Worm (Caenorhabditis elegans) whole organism, L4 larva: Measurements from ENCODE around the gene exos-1.

Source experiments
- D1046.2 ChIP-seq: fragments of 200-800 bp; sonication (Bioruptor generic); IDR thresholded peaks from 2 replicates; pipeline ENCODE4 v1.3.6; 2022; ENCODE audit warnings: missing genetic modification characterization, missing compliant biosample characterization
- F10B5.3 ChIP-seq: sonication (generic microtip); optimal IDR thresholded peaks from 2 replicates; lab custom pipeline; 2016; ENCODE audit warnings: mild to moderate bottlenecking, missing genetic modification characterization, missing compliant biosample characterization
- Y48G9A.11 ChIP-seq: fragments of 200-800 bp; sonication (Bioruptor generic); IDR thresholded peaks from 2 replicates; pipeline ENCODE4 v1.3.6; 2022; ENCODE audit warnings: missing genetic modification reagents, missing genetic modification characterization, missing compliant biosample characterization
- Y5F2A.4 ChIP-seq: fragments of 200-800 bp; sonication (Bioruptor generic); optimal IDR thresholded peaks from 2 replicates; lab custom pipeline; 2018; ENCODE audit warnings: mild to moderate bottlenecking, missing genetic modification characterization, missing compliant biosample characterization
- ZK337.2 ChIP-seq: fragments of 200-800 bp; sonication (Bioruptor generic); IDR thresholded peaks from 2 replicates; pipeline ENCODE4 v1.3.6; 2022; ENCODE audit warnings: missing genetic modification reagents, missing genetic modification characterization, missing compliant biosample characterization
- aha-1 ChIP-seq: fragments of 150-350 bp; peaks from one replicate; lab custom pipeline; 2014; ENCODE audit warnings: missing biosample characterization, missing genetic modification characterization
- attf-4 ChIP-seq: sonication (generic microtip); optimal IDR thresholded peaks from 3 replicates; lab custom pipeline; 2017; ENCODE audit warnings: missing biosample characterization, missing genetic modification characterization
- ceh-44 ChIP-seq: fragments of 200-800 bp; sonication (Bioruptor generic); IDR thresholded peaks from 2 replicates; pipeline ENCODE4 v1.3.6; 2022; ENCODE audit warnings: missing genetic modification reagents, missing genetic modification characterization, missing compliant biosample characterization
- ceh-62 ChIP-seq: sonication (generic microtip); optimal IDR thresholded peaks from 2 replicates; lab custom pipeline; 2017; ENCODE audit warnings: missing biosample characterization, missing genetic modification characterization
- ceh-82 ChIP-seq: sonication (generic microtip); optimal IDR thresholded peaks from 2 replicates; lab custom pipeline; 2017; ENCODE audit warnings: missing biosample characterization, missing genetic modification characterization
- cey-2 ChIP-seq: sonication (generic microtip); optimal IDR thresholded peaks from 3 replicates; lab custom pipeline; 2017; ENCODE audit warnings: missing genetic modification characterization, mild to moderate bottlenecking, missing compliant biosample characterization, antibody characterized with exemption, borderline replicate concordance; ENCODE audit not compliant: insufficient read depth
- daf-12 ChIP-seq: fragments of 150-350 bp; optimal IDR thresholded peaks from 2 replicates; lab custom pipeline; 2014; ENCODE audit warnings: missing biosample characterization, missing genetic modification reagents, missing genetic modification characterization
- daf-16 ChIP-seq, 3 experiments: sonication (generic microtip); optimal IDR thresholded peaks; 2 replicates each; lab custom pipeline; 2016 to 2017; ENCODE audit warnings: missing genetic modification characterization in 3 of 3, missing genetic modification reagents in 3 of 3, mild to moderate bottlenecking in 2 of 3, missing compliant biosample characterization in 2 of 3, missing biosample characterization in 1 of 3, moderate library complexity in 1 of 3
- duxl-1 ChIP-seq: sonication (generic microtip); optimal IDR thresholded peaks from 2 replicates; lab custom pipeline; 2016; ENCODE audit warnings: mild to moderate bottlenecking, missing genetic modification characterization, moderate library complexity, missing compliant biosample characterization; ENCODE audit not compliant: poor library complexity
- egl-43 ChIP-seq: fragments of 200-800 bp; sonication (Bioruptor generic); IDR thresholded peaks from 2 replicates; pipeline ENCODE4 v1.3.6; 2022; ENCODE audit warnings: missing genetic modification reagents, missing genetic modification characterization, missing compliant biosample characterization
- hif-1 ChIP-seq, 2 experiments: sonication (generic microtip); optimal IDR thresholded peaks; 2 replicates each; lab custom pipeline; 2016 to 2017; ENCODE audit warnings: missing compliant biosample characterization in 2 of 2, missing genetic modification characterization in 2 of 2, missing genetic modification reagents in 2 of 2, missing genotype in 2 of 2, mild to moderate bottlenecking in 1 of 2
- lin-1 ChIP-seq: fragments of 200-800 bp; sonication (Bioruptor generic); IDR thresholded peaks from 2 replicates; pipeline ENCODE4 v1.3.6; 2022; ENCODE audit warnings: missing genetic modification reagents, missing genetic modification characterization, missing compliant biosample characterization
- lin-38 ChIP-seq: fragments of 200-800 bp; sonication (Bioruptor generic); IDR thresholded peaks from 2 replicates; pipeline ENCODE4 v1.3.6; 2022; ENCODE audit warnings: missing genetic modification reagents, missing genetic modification characterization, missing compliant biosample characterization
- lin-39 ChIP-seq: fragments of 150-350 bp; optimal IDR thresholded peaks from 2 replicates; lab custom pipeline; 2014; ENCODE audit warnings: missing biosample characterization, missing genetic modification reagents, missing genetic modification characterization
- lir-3 ChIP-seq: sonication (generic microtip); optimal IDR thresholded peaks from 2 replicates; lab custom pipeline; 2016; ENCODE audit warnings: mild to moderate bottlenecking, missing genetic modification characterization, missing compliant biosample characterization
- mdl-1 ChIP-seq, 2 experiments: fragments of 150-350 bp in 1 of 2; sonication (generic microtip) in 1 of 2; optimal IDR thresholded peaks; 2 replicates each; lab custom pipeline; 2014 to 2017; ENCODE audit warnings: missing biosample characterization in 2 of 2, missing genetic modification characterization in 2 of 2
- nhr-10 ChIP-seq: fragments of 150-350 bp; optimal IDR thresholded peaks from 2 replicates; lab custom pipeline; 2014; ENCODE audit warnings: missing biosample characterization, missing genetic modification characterization
- nhr-102 ChIP-seq: sonication (generic microtip); optimal IDR thresholded peaks from 2 replicates; lab custom pipeline; 2016; ENCODE audit warnings: mild to moderate bottlenecking, missing genetic modification characterization, moderate library complexity, missing compliant biosample characterization
- nhr-28 ChIP-seq: fragments of 150-350 bp; optimal IDR thresholded peaks from 2 replicates; lab custom pipeline; 2014; ENCODE audit warnings: missing biosample characterization, missing genetic modification characterization
- nhr-48 ChIP-seq: sonication (generic microtip); optimal IDR thresholded peaks from 2 replicates; lab custom pipeline; 2016; ENCODE audit warnings: mild to moderate bottlenecking, missing genetic modification characterization, missing compliant biosample characterization
- nhr-6 ChIP-seq: fragments of 150-350 bp; optimal IDR thresholded peaks from 2 replicates; lab custom pipeline; 2014; ENCODE audit warnings: missing biosample characterization, missing genetic modification characterization
- nhr-76 ChIP-seq: fragments of 150-350 bp; optimal IDR thresholded peaks from 2 replicates; lab custom pipeline; 2014; ENCODE audit warnings: missing biosample characterization, missing genetic modification characterization
- pha-4 ChIP-seq, 2 experiments: fragments of 150-350 bp in 1 of 2; fragments of 200-800 bp in 1 of 2; sonication (Bioruptor generic) in 1 of 2; IDR thresholded peaks in 1 of 2; optimal IDR thresholded peaks in 1 of 2; 2 replicates each; pipeline versions ENCODE4 v1.3.6 to Lab custom; 2014 to 2022; ENCODE audit warnings: missing genetic modification characterization in 2 of 2, missing genetic modification reagents in 2 of 2, missing biosample characterization in 1 of 2, missing compliant biosample characterization in 1 of 2
- rbr-2 ChIP-seq: sonication (generic microtip); optimal IDR thresholded peaks from 2 replicates; lab custom pipeline; 2016; ENCODE audit warnings: missing genotype, missing genetic modification characterization, missing compliant biosample characterization
- saeg-2 ChIP-seq: fragments of 200-800 bp; sonication (Bioruptor generic); IDR thresholded peaks from 2 replicates; pipeline ENCODE4 v1.3.6; 2022; ENCODE audit warnings: missing genetic modification reagents, missing genetic modification characterization, missing compliant biosample characterization
- snpc-4 ChIP-seq: fragments of 150-350 bp; optimal IDR thresholded peaks from 2 replicates; lab custom pipeline; 2014; ENCODE audit warnings: missing biosample characterization, missing genetic modification characterization
- tag-97 ChIP-seq: fragments of 200-800 bp; sonication (Bioruptor generic); IDR thresholded peaks from 2 replicates; pipeline ENCODE4 v1.3.6; 2022; ENCODE audit warnings: missing genetic modification characterization, missing compliant biosample characterization
- unc-130 ChIP-seq: sonication (generic microtip); optimal IDR thresholded peaks from 2 replicates; lab custom pipeline; 2016; ENCODE audit warnings: missing genetic modification reagents, missing genetic modification characterization, missing compliant biosample characterization
- ztf-7 ChIP-seq: fragments of 150-350 bp; optimal IDR thresholded peaks from 2 replicates; lab custom pipeline; 2014; ENCODE audit warnings: missing biosample characterization, missing genetic modification characterization

exos-1 gene

ce11 chrIII:11007552-11008272, 1.1 kb upstream of the exos-1 start, which contains the start of the genes fipr-17 and Y48A6B.3 (continued):
- TF ChIP-seq ceh-82 (tag; lab: Kevin White, UChicago) (no peak), nhr-28 (tag; lab: Kevin White, UChicago) (peak; percentile 66), ceh-44 (no peak), snpc-4 (tag; lab: Kevin White, UChicago) (no peak), D1046.2 (GFP tag; lab: Robert Waterston, UW) (no peak), daf-12 (no peak), nhr-102 (peak; percentile 19), ztf-7 (tag; lab: Kevin White, UChicago) (no peak), Y5F2A.4 (GFP tag; lab: Kevin White, UChicago) (no peak), unc-130 (GFP tag; lab: Kevin White, UChicago) (peak; percentile 39), nhr-6 (tag; lab: Kevin White, UChicago) (peak; percentile 90)

ce11 chrIII:11010597-11010996, 1.8 kb downstream of the exos-1 start:
- peak; percentile 52 for TF ChIP-seq lin-38 (GFP tag; lab: Robert Waterston, UW)
- TF ChIP-seq Y48G9A.11 = no peak
- no peak for TF ChIP-seq nhr-48 (tag; lab: Kevin White, UChicago)
- no peak for TF ChIP-seq ztf-7 (tag; lab: Kevin White, UChicago)
- TF ChIP-seq, all 104 proteins: peak for 1

- TF ChIP-seq nhr-10 (tag; lab: Kevin White, UChicago) (no peak), tag-97 (GFP tag; lab: Robert Waterston, UW) (no peak), egl-43 (GFP tag; lab: Robert Waterston, UW) (no peak), lir-3 (tag; lab: Kevin White, UChicago) (no peak), saeg-2 (GFP tag; lab: Robert Waterston, UW) (no peak), lin-39 (tag; lab: Kevin White, UChicago) (no peak), mdl-1 (tag; optimal IDR thresholded peaks at IDR 0.05; lab: Kevin White, UChicago) (no peak), daf-16 (GFP tag; optimal IDR thresholded peaks at IDR 0.05; lab: Kevin White, UChicago) (no peak), daf-16 (tag; optimal IDR thresholded peaks at IDR 0.05; lab: Kevin White, UChicago) (no peak), F10B5.3 (tag; lab: Kevin White, UChicago) (no peak), cey-2 (no peak), nhr-76 (tag; lab: Kevin White, UChicago) (no peak), attf-4 (no peak), ceh-62 (tag; lab: Kevin White, UChicago) (no peak), aha-1 (no peak), lin-1 (GFP tag; lab: Robert Waterston, UW) (no peak)
Measured at ce11 chrIII:11012264-11012663, 3.4 kb downstream of the exos-1 start, which contains the start of gene kvs-4. Gene kvs-4, plus strand, starts transcription at chrIII:11012564.

ce11 chrIII:11022278-11022677, 13.4 kb downstream of the exos-1 start:
- TF ChIP-seq rbr-2 (tag; lab: Kevin White, UChicago) = no peak
- TF ChIP-seq hif-1 (tag; optimal IDR thresholded peaks at IDR 0.05; lab: Kevin White, UChicago) = no peak
- TF ChIP-seq pha-4 (GFP tag; IDR thresholded peaks at IDR 0.05; lab: Robert Waterston, UW) = no peak
- TF ChIP-seq pha-4 (tag; optimal IDR thresholded peaks at IDR 0.05; lab: Kevin White, UChicago) = no peak
- peak; percentile 51 for TF ChIP-seq aha-1
- TF ChIP-seq ZK337.2 (GFP tag; lab: Robert Waterston, UW) = no peak
- no peak for TF ChIP-seq duxl-1 (tag; lab: Kevin White, UChicago)
